Worm (Caenorhabditis elegans) whole organism, mixed stage, embryonic: Measurements from ENCODE around the gene B0507.8.
"Not testable (repeated sequence)": the region's sequence is repeated elsewhere in the genome, so short reads cannot be mapped to it uniquely, and the experiment has no call there.

Source experiments
- M03D4.4 ChIP-seq: sonication (generic microtip); optimal IDR thresholded peaks from 2 replicates; lab custom pipeline; 2017; ENCODE audit warnings: mild to moderate bottlenecking, missing genetic modification characterization, missing compliant biosample characterization
- bed-3 ChIP-seq: fragments of 200-800 bp; sonication (Bioruptor generic); optimal IDR thresholded peaks from 3 replicates; lab custom pipeline; 2018; ENCODE audit warnings: mild to moderate bottlenecking, missing genetic modification characterization, moderate library complexity, missing compliant biosample characterization
- blmp-1 ChIP-seq: fragments of 150-350 bp; optimal IDR thresholded peaks from 2 replicates; lab custom pipeline; 2014; ENCODE audit warnings: missing biosample characterization, missing genetic modification characterization
- ceh-39 ChIP-seq: fragments of 150-350 bp; optimal IDR thresholded peaks from 2 replicates; lab custom pipeline; 2014; ENCODE audit warnings: missing biosample characterization, missing genetic modification characterization
- ceh-43 ChIP-seq: fragments of 200-800 bp; sonication (Bioruptor generic); optimal IDR thresholded peaks from 2 replicates; lab custom pipeline; 2018; ENCODE audit warnings: mild to moderate bottlenecking, missing genetic modification characterization, moderate library complexity, missing compliant biosample characterization
- ceh-83 ChIP-seq: fragments of 200-800 bp; sonication (Bioruptor generic); optimal IDR thresholded peaks from 2 replicates; lab custom pipeline; 2018; ENCODE audit warnings: mild to moderate bottlenecking, missing genetic modification characterization, missing compliant biosample characterization
- ces-1 ChIP-seq: fragments of 150-350 bp; optimal IDR thresholded peaks from 2 replicates; lab custom pipeline; 2014; ENCODE audit warnings: missing biosample characterization, missing genetic modification reagents, missing genetic modification characterization
- cnd-1 ChIP-seq: fragments of 200-800 bp; sonication (Bioruptor generic); optimal IDR thresholded peaks from 2 replicates; lab custom pipeline; 2018; ENCODE audit warnings: mild to moderate bottlenecking, missing genetic modification characterization, missing compliant biosample characterization
- drap-1 ChIP-seq: fragments of 200-800 bp; sonication (Bioruptor generic); optimal IDR thresholded peaks from 3 replicates; lab custom pipeline; 2018; ENCODE audit warnings: mild to moderate bottlenecking, missing genetic modification characterization, missing compliant biosample characterization
- elt-1 ChIP-seq: sonication (generic microtip); optimal IDR thresholded peaks from 2 replicates; lab custom pipeline; 2017; ENCODE audit warnings: missing genetic modification characterization, mild to moderate bottlenecking, missing compliant biosample characterization, antibody characterized with exemption, moderate library complexity, borderline replicate concordance; ENCODE audit not compliant: insufficient read depth
- flh-1 ChIP-seq: fragments of 200-800 bp; sonication (Bioruptor generic); optimal IDR thresholded peaks from 2 replicates; lab custom pipeline; 2018; ENCODE audit warnings: mild to moderate bottlenecking, missing genetic modification characterization, moderate library complexity, missing compliant biosample characterization
- ham-2 ChIP-seq: fragments of 200-800 bp; sonication (Bioruptor generic); optimal IDR thresholded peaks from 2 replicates; lab custom pipeline; 2018; ENCODE audit warnings: mild to moderate bottlenecking, missing genetic modification characterization, missing compliant biosample characterization
- hlh-1 ChIP-seq: fragments of 150-350 bp; optimal IDR thresholded peaks from 2 replicates; lab custom pipeline; 2014; ENCODE audit warnings: missing biosample characterization, missing genetic modification reagents, missing genetic modification characterization
- lin-32 ChIP-seq: fragments of 200-800 bp; sonication (Bioruptor generic); optimal IDR thresholded peaks from 2 replicates; lab custom pipeline; 2018; ENCODE audit warnings: mild to moderate bottlenecking, missing genetic modification characterization, missing compliant biosample characterization
- lsy-2 ChIP-seq: fragments of 150-350 bp; optimal IDR thresholded peaks from 2 replicates; lab custom pipeline; 2014; ENCODE audit warnings: missing biosample characterization, missing genetic modification characterization
- mab-5 ChIP-seq: fragments of 150-350 bp; optimal IDR thresholded peaks from 2 replicates; lab custom pipeline; 2014; ENCODE audit warnings: missing biosample characterization, missing genetic modification characterization
- nhr-12 ChIP-seq: fragments of 150-350 bp; optimal IDR thresholded peaks from 2 replicates; lab custom pipeline; 2014; ENCODE audit warnings: missing biosample characterization, missing genetic modification characterization
- nhr-2 ChIP-seq: fragments of 150-350 bp; optimal IDR thresholded peaks from 2 replicates; lab custom pipeline; 2014; ENCODE audit warnings: missing biosample characterization, missing genetic modification characterization
- nhr-237 ChIP-seq: fragments of 150-350 bp; optimal IDR thresholded peaks from 2 replicates; lab custom pipeline; 2014; ENCODE audit warnings: missing biosample characterization, missing genetic modification characterization
- nhr-28 ChIP-seq: fragments of 150-350 bp; optimal IDR thresholded peaks from 2 replicates; lab custom pipeline; 2014; ENCODE audit warnings: missing biosample characterization, missing genetic modification characterization
- snpc-4 ChIP-seq: fragments of 150-350 bp; optimal IDR thresholded peaks from 2 replicates; lab custom pipeline; 2014; ENCODE audit warnings: missing biosample characterization, missing genetic modification characterization
- sptf-1 ChIP-seq: sonication (generic microtip); optimal IDR thresholded peaks from 2 replicates; lab custom pipeline; 2017; ENCODE audit warnings: mild to moderate bottlenecking, missing genetic modification characterization, moderate library complexity, missing compliant biosample characterization
- tbx-8 ChIP-seq: fragments of 200-800 bp; sonication (Bioruptor generic); optimal IDR thresholded peaks from 2 replicates; lab custom pipeline; 2018; ENCODE audit warnings: mild to moderate bottlenecking, missing genetic modification characterization, moderate library complexity, missing compliant biosample characterization
- unc-120 ChIP-seq: sonication (generic microtip); optimal IDR thresholded peaks from 2 replicates; lab custom pipeline; 2017; ENCODE audit warnings: missing genetic modification characterization, missing compliant biosample characterization; ENCODE audit not compliant: poor library complexity, severe bottlenecking
- unc-39 ChIP-seq: fragments of 150-350 bp; optimal IDR thresholded peaks from 2 replicates; lab custom pipeline; 2014; ENCODE audit warnings: missing biosample characterization, missing genetic modification characterization
- zip-8 ChIP-seq: fragments of 150-350 bp; optimal IDR thresholded peaks from 2 replicates; lab custom pipeline; 2014; ENCODE audit warnings: missing biosample characterization, missing genetic modification characterization

B0507.8 gene

ce11 chrV:8727077-8727476 is 35.7 kb downstream of the B0507.8 start, which contains the start of gene ZC196.9:
ZC196.9 (minus strand) TSS chrV:8727177.
- TF ChIP-seq ceh-39 (no peak), unc-39 (tag; lab: Kevin White, UChicago) (no peak), tbx-8 (no peak), ceh-83 (GFP tag; lab: Kevin White, UChicago) (no peak), nhr-28 (tag; lab: Kevin White, UChicago) (no peak), sptf-1 (tag; lab: Kevin White, UChicago) (no peak), elt-1 (tag; lab: Kevin White, UChicago) (no peak), ces-1 (GFP tag; lab: Kevin White, UChicago) (no peak), drap-1 (no peak), nhr-12 (no peak), zip-8 (no peak), lin-32 (GFP tag; lab: Kevin White, UChicago) (no peak)

ce11 chrV:8726228-8726627 is 36.5 kb downstream of the B0507.8 start, which contains the start of gene droe-8:
droe-8 (plus strand) TSS chrV:8726528.
- TF ChIP-seq ceh-39; tbx-8; bed-3 (GFP tag; lab: Kevin White, UChicago): not testable (repeated sequence)

ce11 chrV:8722160-8722559 is 40.6 kb downstream of the B0507.8 start, which contains the start of gene ZC196.8:
ZC196.8 (minus strand) TSS chrV:8722260.
- not testable (repeated sequence) for TF ChIP-seq blmp-1 (tag; lab: Kevin White, UChicago); tbx-8; snpc-4 (tag; lab: Kevin White, UChicago)

ce11 chrV:8718399-8718798 is 44.4 kb downstream of the B0507.8 start:
- TF ChIP-seq cnd-1 (tag; lab: Kevin White, UChicago), result no peak
- TF ChIP-seq bed-3 (GFP tag; lab: Kevin White, UChicago), result no peak

ce11 chrV:8716175-8716574 is 46.6 kb downstream of the B0507.8 start, which contains the start of gene glr-5:
glr-5 (plus strand) TSS chrV:8716495.
- TF ChIP-seq ces-1 (GFP tag; lab: Kevin White, UChicago), result peak; percentile 86
- no peak for TF ChIP-seq mab-5 (tag; lab: Kevin White, UChicago)
- TF ChIP-seq M03D4.4 (tag; lab: Kevin White, UChicago), result no peak
- TF ChIP-seq unc-120, result no peak
- no peak for TF ChIP-seq flh-1
- TF ChIP-seq lsy-2 (tag; lab: Kevin White, UChicago), result no peak
- TF ChIP-seq hlh-1 (tag; lab: Kevin White, UChicago), result no peak
- no peak for TF ChIP-seq bed-3 (GFP tag; lab: Kevin White, UChicago)
- no peak for TF ChIP-seq nhr-2 (tag; lab: Kevin White, UChicago)

- TF ChIP-seq ces-1 (GFP tag; lab: Kevin White, UChicago) (no peak), nhr-28 (tag; lab: Kevin White, UChicago) (no peak), elt-1 (tag; lab: Kevin White, UChicago) (no peak), M03D4.4 (tag; lab: Kevin White, UChicago) (no peak), nhr-237 (tag; lab: Kevin White, UChicago) (no peak), lsy-2 (tag; lab: Kevin White, UChicago) (no peak), snpc-4 (tag; lab: Kevin White, UChicago) (no peak), tbx-8 (no peak), hlh-1 (tag; lab: Kevin White, UChicago) (no peak), ceh-39 (no peak), ceh-43 (GFP tag; lab: Kevin White, UChicago) (no peak), zip-8 (no peak), ham-2 (GFP tag; lab: Kevin White, UChicago) (no peak)
Observed at ce11 chrV:8711910-8712309, 50.9 kb downstream of the B0507.8 start, which contains the start of gene ZC178.2. ZC178.2 (minus strand) TSS chrV:8712010.
